Worm (Caenorhabditis elegans) whole organism, L1 larva: ENCODE results near the gene F22E12.3.

Source experiments
- C04F5.9 ChIP-seq: sonication (generic microtip); optimal IDR thresholded peaks from 2 replicates; lab custom pipeline; 2016; ENCODE audit warnings: missing genetic modification characterization, missing compliant biosample characterization
- C34B4.2 ChIP-seq: sonication (generic microtip); optimal IDR thresholded peaks from 2 replicates; lab custom pipeline; 2017; ENCODE audit warnings: mild to moderate bottlenecking, missing genetic modification characterization, missing compliant biosample characterization
- aha-1 ChIP-seq: fragments of 150-350 bp; optimal IDR thresholded peaks from 2 replicates; lab custom pipeline; 2014; ENCODE audit warnings: missing biosample characterization, missing genetic modification characterization
- blmp-1 ChIP-seq: fragments of 150-350 bp; optimal IDR thresholded peaks from 2 replicates; lab custom pipeline; 2014; ENCODE audit warnings: missing biosample characterization, missing genetic modification characterization
- ceh-63 ChIP-seq: fragments of 200-800 bp; sonication (Bioruptor generic); optimal IDR thresholded peaks from 2 replicates; lab custom pipeline; 2018; ENCODE audit warnings: mild to moderate bottlenecking, missing genetic modification characterization, missing compliant biosample characterization
- ceh-8 ChIP-seq: fragments of 200-800 bp; sonication (Bioruptor generic); optimal IDR thresholded peaks from 2 replicates; lab custom pipeline; 2018; ENCODE audit warnings: mild to moderate bottlenecking, missing genetic modification characterization, moderate library complexity, missing compliant biosample characterization
- ceh-88 ChIP-seq: fragments of 200-800 bp; sonication (Bioruptor generic); IDR thresholded peaks from 2 replicates; pipeline ENCODE4 v1.3.6; 2022; ENCODE audit warnings: missing genetic modification characterization, missing compliant biosample characterization
- dpl-1 ChIP-seq, 3 experiments: fragments of 150-350 bp in 2 of 3; sonication (generic microtip) in 1 of 3; optimal IDR thresholded peaks; 2 replicates each; lab custom pipeline; 2014 to 2017; ENCODE audit warnings: missing biosample characterization in 3 of 3, missing genetic modification characterization in 3 of 3, missing genetic modification reagents in 3 of 3
- dsc-1 ChIP-seq: sonication (generic microtip); optimal IDR thresholded peaks from 2 replicates; lab custom pipeline; 2016; ENCODE audit warnings: mild to moderate bottlenecking, missing genetic modification characterization, missing compliant biosample characterization
- efl-3 ChIP-seq: fragments of 200-800 bp; sonication (Bioruptor generic); optimal IDR thresholded peaks from 2 replicates; lab custom pipeline; 2018; ENCODE audit warnings: mild to moderate bottlenecking, missing genetic modification characterization, missing compliant biosample characterization
- elt-2 ChIP-seq: sonication (generic microtip); optimal IDR thresholded peaks from 2 replicates; lab custom pipeline; 2016; ENCODE audit warnings: missing genetic modification characterization, mild to moderate bottlenecking, inconsistent platforms, missing compliant biosample characterization, missing genetic modification reagents
- elt-3 ChIP-seq, 6 experiments: fragments of 150-350 bp in 1 of 6; sonication (generic microtip); optimal IDR thresholded peaks; 2 replicates each; lab custom pipeline; 2017 to 2018; ENCODE audit warnings: missing biosample characterization in 6 of 6, missing genetic modification characterization in 6 of 6, inconsistent platforms in 1 of 6
- jun-1 ChIP-seq: fragments of 150-350 bp; optimal IDR thresholded peaks from 2 replicates; lab custom pipeline; 2014; ENCODE audit warnings: missing biosample characterization, missing genetic modification reagents, missing genetic modification characterization
- lin-13 ChIP-seq: fragments of 150-350 bp; optimal IDR thresholded peaks from 2 replicates; lab custom pipeline; 2014; ENCODE audit warnings: missing biosample characterization, missing genetic modification reagents, missing genetic modification characterization
- lin-15B ChIP-seq: fragments of 150-350 bp; sonication (generic microtip); optimal IDR thresholded peaks from 3 replicates; lab custom pipeline; 2014; ENCODE audit warnings: missing biosample characterization, missing genetic modification characterization
- lin-35 ChIP-seq, 2 experiments: fragments of 150-350 bp; optimal IDR thresholded peaks; 2 replicates each; lab custom pipeline; 2014; ENCODE audit warnings: missing biosample characterization in 2 of 2, missing genetic modification characterization in 2 of 2, missing genetic modification reagents in 2 of 2
- lin-39 ChIP-seq: fragments of 150-350 bp; optimal IDR thresholded peaks from 2 replicates; lab custom pipeline; 2014; ENCODE audit warnings: missing biosample characterization, missing genetic modification reagents, missing genetic modification characterization
- lir-3 ChIP-seq: sonication (generic microtip); optimal IDR thresholded peaks from 2 replicates; lab custom pipeline; 2016; ENCODE audit warnings: mild to moderate bottlenecking, missing genetic modification characterization, moderate library complexity, missing compliant biosample characterization; ENCODE audit not compliant: poor library complexity
- lsy-2 ChIP-seq, 2 experiments: fragments of 150-350 bp; optimal IDR thresholded peaks; 2 replicates each; lab custom pipeline; 2014; ENCODE audit warnings: missing biosample characterization in 2 of 2, missing genetic modification characterization in 2 of 2
- mab-9 ChIP-seq: fragments of 200-800 bp; sonication (Bioruptor generic); IDR thresholded peaks from 2 replicates; pipeline ENCODE4 v1.3.6; 2022; ENCODE audit warnings: missing genetic modification reagents, missing genetic modification characterization, missing compliant biosample characterization
- nhr-12 ChIP-seq: sonication (generic microtip); optimal IDR thresholded peaks from 2 replicates; lab custom pipeline; 2017; ENCODE audit warnings: missing biosample characterization, missing genetic modification characterization
- nhr-20 ChIP-seq: sonication (generic microtip); optimal IDR thresholded peaks from 2 replicates; lab custom pipeline; 2016; ENCODE audit warnings: mild to moderate bottlenecking, missing genetic modification characterization, missing compliant biosample characterization
- pag-3 ChIP-seq: sonication (generic microtip); optimal IDR thresholded peaks from 2 replicates; lab custom pipeline; 2017; ENCODE audit warnings: missing genetic modification characterization, mild to moderate bottlenecking, missing compliant biosample characterization, antibody characterized with exemption, borderline replicate concordance; ENCODE audit not compliant: insufficient read depth
- sox-4 ChIP-seq: sonication (generic microtip); optimal IDR thresholded peaks from 2 replicates; lab custom pipeline; 2016; ENCODE audit warnings: missing genetic modification characterization, missing compliant biosample characterization
- swsn-7 ChIP-seq: sonication (generic microtip); optimal IDR thresholded peaks from 2 replicates; lab custom pipeline; 2016; ENCODE audit warnings: missing genetic modification characterization, missing compliant biosample characterization
- tlp-1 ChIP-seq: fragments of 150-350 bp; optimal IDR thresholded peaks from 2 replicates; lab custom pipeline; 2014; ENCODE audit warnings: missing biosample characterization, missing genetic modification characterization
- unc-130 ChIP-seq: fragments of 150-350 bp; optimal IDR thresholded peaks from 2 replicates; lab custom pipeline; 2017; ENCODE audit warnings: missing biosample characterization, missing genetic modification characterization, inconsistent platforms
- unc-86 ChIP-seq: sonication (generic microtip); optimal IDR thresholded peaks from 2 replicates; lab custom pipeline; 2016; ENCODE audit warnings: missing genetic modification characterization, missing compliant biosample characterization
- vab-15 ChIP-seq: sonication (generic microtip); optimal IDR thresholded peaks from 2 replicates; lab custom pipeline; 2017; ENCODE audit warnings: missing genotype, mild to moderate bottlenecking, missing genetic modification characterization, missing compliant biosample characterization
- xbp-1 ChIP-seq: sonication (generic microtip); optimal IDR thresholded peaks from 2 replicates; lab custom pipeline; 2016; ENCODE audit warnings: missing genetic modification characterization, missing compliant biosample characterization
- zip-4 ChIP-seq: fragments of 200-800 bp; sonication (Bioruptor generic); optimal IDR thresholded peaks from 2 replicates; lab custom pipeline; 2018; ENCODE audit warnings: mild to moderate bottlenecking, missing genetic modification characterization, moderate library complexity, missing compliant biosample characterization

Gene F22E12.3

DNA sequence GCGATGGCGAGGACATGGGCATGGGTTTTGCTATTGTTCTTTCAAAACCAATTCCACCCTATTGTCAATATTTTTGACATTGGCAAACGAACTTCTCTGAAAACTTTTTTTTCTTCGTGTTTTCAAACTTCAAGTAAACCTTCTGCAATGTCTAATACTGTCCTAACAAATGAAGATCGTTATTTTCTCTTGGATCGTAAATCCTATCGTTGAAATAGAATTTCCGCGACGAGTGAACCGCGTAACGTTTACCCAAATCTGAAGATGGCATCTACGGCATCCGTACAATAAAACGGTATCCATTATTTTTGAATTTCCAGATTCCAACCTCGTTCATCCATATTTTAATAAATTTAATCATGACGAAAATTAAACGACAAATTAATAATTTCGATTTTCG, 42.4 kb upstream of the F22E12.3 start, which contains the start of gene C35A5.5:
Gene C35A5.5, plus strand, starts transcription at position 301 of the 400 bp plus-strand sequence.
- no peak for TF ChIP-seq dsc-1
- no peak for TF ChIP-seq nhr-20 (tag; lab: Kevin White, UChicago)

DNA sequence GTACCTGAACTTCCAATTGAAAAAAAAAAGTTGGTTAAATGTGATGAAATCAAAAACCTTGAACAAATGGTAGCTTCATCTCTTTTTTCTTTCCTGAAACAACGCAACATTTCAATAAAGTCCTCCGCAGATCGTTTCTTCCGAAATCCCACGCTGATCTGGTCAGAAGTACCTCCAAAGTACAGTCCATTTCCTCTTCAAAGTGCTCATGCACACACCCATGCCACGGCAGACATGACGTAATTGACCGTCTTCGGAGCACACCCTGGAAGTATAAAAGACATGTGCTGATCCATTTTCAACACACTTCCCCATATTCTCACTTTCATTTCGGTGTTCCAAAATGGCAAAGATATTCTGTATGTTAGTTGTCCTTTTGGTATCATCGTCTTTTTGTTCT, 40.7 kb upstream of the F22E12.3 start, which contains the start of gene C35A5.10:
Gene C35A5.10, plus strand, starts transcription at position 301 of the 400 bp plus-strand sequence.
- TF ChIP-seq dpl-1 (GFP tag; optimal IDR thresholded peaks at IDR 0.05; lab: Kevin White, UChicago) (no peak), tlp-1 (no peak), efl-3 (no peak)

DNA sequence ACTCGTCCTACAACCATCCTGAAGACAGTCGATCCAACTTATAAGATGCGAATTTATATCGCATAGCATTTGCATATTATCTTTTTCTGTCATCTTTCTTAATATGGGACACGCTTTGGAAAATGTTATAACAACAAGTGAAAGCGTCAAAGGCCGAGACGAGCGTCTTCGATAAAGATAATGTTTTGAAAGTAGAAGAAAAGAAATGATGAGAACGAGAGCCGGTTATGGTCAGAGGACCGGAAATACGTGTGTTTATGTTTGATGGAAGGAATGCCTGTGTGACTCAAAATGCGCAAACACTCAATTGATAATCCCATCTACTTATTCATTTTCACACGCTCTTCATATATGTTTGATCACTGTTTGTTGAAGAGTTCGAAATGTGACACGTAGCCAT, 39.8 kb upstream of the F22E12.3 start, which contains the start of gene C35A5.11:
Gene C35A5.11, minus strand, starts transcription at position 101 of the 400 bp plus-strand sequence.
- TF ChIP-seq dsc-1 (no peak), xbp-1 (tag; lab: Kevin White, UChicago) (no peak), lin-39 (tag; lab: Kevin White, UChicago) (no peak), blmp-1 (tag; lab: Kevin White, UChicago) (peak; percentile 66)

DNA sequence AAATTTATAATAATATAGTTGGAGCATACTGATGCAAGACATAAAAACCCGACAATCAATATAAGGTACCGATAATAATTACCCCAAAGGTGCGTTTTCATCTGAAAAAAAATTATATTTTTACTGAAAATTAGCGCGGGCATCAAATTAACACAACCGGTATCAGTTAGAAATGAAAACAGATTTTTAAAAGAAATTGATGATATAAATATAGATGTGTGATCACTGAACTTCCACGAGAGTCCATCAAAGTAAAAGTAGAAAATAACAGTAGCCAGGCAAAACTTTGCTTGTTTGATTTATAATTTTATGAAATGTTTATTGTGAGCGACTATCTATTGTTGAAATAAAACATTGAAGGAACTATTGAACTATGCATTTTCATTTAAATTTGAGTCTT, 38.1 kb upstream of the F22E12.3 start, which contains the start of gene C35A5.3:
Gene C35A5.3, minus strand, starts transcription at position 101 of the 400 bp plus-strand sequence.
- TF ChIP-seq xbp-1 (tag; lab: Kevin White, UChicago) (no peak), jun-1 (tag; lab: Kevin White, UChicago) (no peak), efl-3 (no peak), C34B4.2 (tag; lab: Kevin White, UChicago) (no peak), mab-9 (GFP tag; lab: Robert Waterston, UW) (no peak), ceh-8 (GFP tag; lab: Kevin White, UChicago) (no peak), ceh-63 (no peak), lin-13 (GFP tag; lab: Kevin White, UChicago) (no peak), elt-2 (no peak), zip-4 (GFP tag; lab: Kevin White, UChicago) (no peak), unc-86 (tag; lab: Kevin White, UChicago) (no peak), vab-15 (tag; lab: Kevin White, UChicago) (no peak), ceh-88 (GFP tag; lab: Robert Waterston, UW) (no peak)

DNA sequence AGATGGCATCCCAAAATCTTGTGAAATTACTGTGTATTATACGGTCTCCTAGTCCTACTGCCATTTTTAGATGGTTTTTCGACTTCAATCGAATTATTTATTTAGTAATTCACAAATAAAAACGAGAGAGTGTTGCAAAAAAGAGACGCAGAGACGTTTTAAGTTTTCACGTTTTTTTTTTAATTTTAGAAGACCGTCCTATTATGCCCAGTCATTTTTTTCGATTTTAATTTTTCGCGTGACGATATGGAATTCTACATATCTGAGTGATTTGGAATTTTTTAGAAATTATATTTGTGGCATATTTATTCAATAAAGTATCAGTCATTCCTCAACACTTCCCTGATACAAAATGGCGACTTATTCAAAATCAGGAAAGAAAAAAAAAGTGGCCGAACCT, 33.6 kb upstream of the F22E12.3 start, which contains the start of gene C35A5.4:
Gene C35A5.4, plus strand, starts transcription at position 301 of the 400 bp plus-strand sequence.
- no peak for TF ChIP-seq lin-39 (tag; lab: Kevin White, UChicago)
- TF ChIP-seq lsy-2 (tag; optimal IDR thresholded peaks at IDR 0.05; lab: Kevin White, UChicago): no peak
- TF ChIP-seq ceh-8 (GFP tag; lab: Kevin White, UChicago): no peak

DNA sequence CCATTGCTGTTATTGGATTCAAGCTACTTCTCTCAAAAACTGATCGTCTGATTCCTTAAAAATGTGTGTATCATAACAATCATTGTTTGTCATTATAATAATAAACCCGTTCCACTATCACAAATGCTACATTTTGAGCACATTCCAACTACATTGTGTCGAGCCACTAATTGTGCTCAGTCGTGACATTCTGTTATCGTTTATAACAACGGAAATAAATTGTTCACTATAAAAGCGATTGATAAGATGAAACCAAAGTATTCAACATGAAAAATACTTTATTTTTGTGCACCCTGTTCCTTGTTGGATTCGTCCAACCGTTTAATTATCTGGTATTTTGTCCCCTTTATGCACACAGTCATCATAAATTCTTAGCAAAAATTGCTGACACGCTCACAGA, 30.0 kb upstream of the F22E12.3 start, which contains the start of gene ugt-33:
Gene ugt-33, plus strand, starts transcription at position 260 of the 400 bp plus-strand sequence.
- TF ChIP-seq lin-35 (GFP tag; optimal IDR thresholded peaks at IDR 0.05; lab: Kevin White, UChicago) (peak in 1 of 2 experiments; percentile 24), elt-2 (peak; percentile 57), elt-3 (tag; optimal IDR thresholded peaks at IDR 0.05; lab: Kevin White, UChicago) (no peak)

DNA sequence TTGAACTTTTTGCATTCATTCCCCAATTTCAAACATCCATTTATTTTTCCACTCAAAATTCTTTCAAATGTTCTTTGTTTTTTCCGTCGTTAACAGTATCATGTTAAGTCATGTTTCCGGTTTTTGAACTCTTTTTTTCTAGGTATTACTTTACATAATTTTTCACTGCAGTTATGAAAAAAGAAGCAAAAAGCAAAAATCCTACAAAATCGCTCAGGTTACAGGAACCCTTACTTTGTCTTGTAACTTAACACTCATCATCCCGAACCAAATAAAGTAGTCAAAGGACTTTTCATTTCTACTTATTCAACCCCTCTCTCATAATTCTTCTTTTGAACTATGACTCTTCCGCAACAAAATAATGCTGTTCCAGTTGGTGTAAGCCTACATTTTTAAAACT, 28.3 kb upstream of the F22E12.3 start, which contains the start of gene aqp-5:
Gene aqp-5, plus strand, starts transcription at position 301 of the 400 bp plus-strand sequence.
- TF ChIP-seq swsn-7 (tag; lab: Kevin White, UChicago) (no peak), sox-4 (tag; lab: Kevin White, UChicago) (no peak), aha-1 (no peak), pag-3 (tag; lab: Kevin White, UChicago) (no peak), C04F5.9 (tag; lab: Kevin White, UChicago) (no peak), dsc-1 (no peak), lir-3 (tag; lab: Kevin White, UChicago) (no peak), dpl-1 (GFP tag; optimal IDR thresholded peaks at IDR 0.05; lab: Kevin White, UChicago) (no peak), C34B4.2 (tag; lab: Kevin White, UChicago) (no peak), nhr-12 (tag; lab: Kevin White, UChicago) (no peak), unc-130 (tag; lab: Kevin White, UChicago) (no peak), ceh-8 (GFP tag; lab: Kevin White, UChicago) (no peak), lin-15B (tag; lab: Kevin White, UChicago) (no peak), lsy-2 (tag; optimal IDR thresholded peaks at IDR 0.05; lab: Kevin White, UChicago) (no peak), lin-39 (tag; lab: Kevin White, UChicago) (no peak), jun-1 (tag; lab: Kevin White, UChicago) (no peak), vab-15 (tag; lab: Kevin White, UChicago) (no peak)
